Worm (Caenorhabditis elegans) whole organism, L1 larva: ENCODE data around the gene Y17G7B.23.
A peak's percentile ranks its signal among the peaks of the same experiment; 100 is the strongest.

Experiments used
- C34B4.2 ChIP-seq: sonication (generic microtip); optimal IDR thresholded peaks from 2 replicates; lab custom pipeline; 2017; ENCODE audit warnings: mild to moderate bottlenecking, missing genetic modification characterization, missing compliant biosample characterization
- F16B12.6 ChIP-seq: fragments of 150-350 bp; optimal IDR thresholded peaks from 2 replicates; lab custom pipeline; 2014; ENCODE audit warnings: missing biosample characterization, missing genetic modification characterization
- aha-1 ChIP-seq: fragments of 150-350 bp; optimal IDR thresholded peaks from 2 replicates; lab custom pipeline; 2014; ENCODE audit warnings: missing biosample characterization, missing genetic modification characterization
- alr-1 ChIP-seq: fragments of 200-800 bp; sonication (Bioruptor generic); optimal IDR thresholded peaks from 2 replicates; lab custom pipeline; 2018; ENCODE audit warnings: borderline replicate concordance, mild to moderate bottlenecking, missing genetic modification characterization, missing compliant biosample characterization
- blmp-1 ChIP-seq: fragments of 150-350 bp; optimal IDR thresholded peaks from 2 replicates; lab custom pipeline; 2014; ENCODE audit warnings: missing biosample characterization, missing genetic modification characterization
- ceh-90 ChIP-seq: sonication (generic microtip); optimal IDR thresholded peaks from 2 replicates; lab custom pipeline; 2016; ENCODE audit warnings: missing genetic modification characterization, missing compliant biosample characterization
- ces-1 ChIP-seq: fragments of 150-350 bp; optimal IDR thresholded peaks from 2 replicates; lab custom pipeline; 2014; ENCODE audit warnings: missing biosample characterization, missing genetic modification reagents, missing genetic modification characterization
- efl-3 ChIP-seq: fragments of 200-800 bp; sonication (Bioruptor generic); optimal IDR thresholded peaks from 2 replicates; lab custom pipeline; 2018; ENCODE audit warnings: mild to moderate bottlenecking, missing genetic modification characterization, missing compliant biosample characterization
- egl-13 ChIP-seq: sonication (generic microtip); optimal IDR thresholded peaks from 2 replicates; lab custom pipeline; 2016; ENCODE audit warnings: missing genotype, missing genetic modification reagents, missing genetic modification characterization, missing compliant biosample characterization
- elt-3 ChIP-seq, 6 experiments: fragments of 150-350 bp in 1 of 6; sonication (generic microtip); optimal IDR thresholded peaks; 2 replicates each; lab custom pipeline; 2017 to 2018; ENCODE audit warnings: missing biosample characterization in 6 of 6, missing genetic modification characterization in 6 of 6, inconsistent platforms in 1 of 6
- fkh-8 ChIP-seq: sonication (generic microtip); optimal IDR thresholded peaks from 2 replicates; lab custom pipeline; 2016; ENCODE audit warnings: mild to moderate bottlenecking, missing genetic modification characterization, missing compliant biosample characterization
- grh-1 ChIP-seq: fragments of 200-800 bp; sonication (Bioruptor generic); IDR thresholded peaks from 2 replicates; pipeline ENCODE4 v1.3.6; 2022; ENCODE audit warnings: missing genetic modification reagents, missing genetic modification characterization, missing compliant biosample characterization
- jun-1 ChIP-seq: fragments of 150-350 bp; optimal IDR thresholded peaks from 2 replicates; lab custom pipeline; 2014; ENCODE audit warnings: missing biosample characterization, missing genetic modification reagents, missing genetic modification characterization
- lin-13 ChIP-seq: fragments of 150-350 bp; optimal IDR thresholded peaks from 2 replicates; lab custom pipeline; 2014; ENCODE audit warnings: missing biosample characterization, missing genetic modification reagents, missing genetic modification characterization
- lin-15B ChIP-seq: fragments of 150-350 bp; sonication (generic microtip); optimal IDR thresholded peaks from 3 replicates; lab custom pipeline; 2014; ENCODE audit warnings: missing biosample characterization, missing genetic modification characterization
- lin-35 ChIP-seq, 2 experiments: fragments of 150-350 bp; optimal IDR thresholded peaks; 2 replicates each; lab custom pipeline; 2014; ENCODE audit warnings: missing biosample characterization in 2 of 2, missing genetic modification characterization in 2 of 2, missing genetic modification reagents in 2 of 2
- lin-39 ChIP-seq: fragments of 150-350 bp; optimal IDR thresholded peaks from 2 replicates; lab custom pipeline; 2014; ENCODE audit warnings: missing biosample characterization, missing genetic modification reagents, missing genetic modification characterization
- mab-9 ChIP-seq: fragments of 200-800 bp; sonication (Bioruptor generic); IDR thresholded peaks from 2 replicates; pipeline ENCODE4 v1.3.6; 2022; ENCODE audit warnings: missing genetic modification reagents, missing genetic modification characterization, missing compliant biosample characterization
- nhr-12 ChIP-seq: sonication (generic microtip); optimal IDR thresholded peaks from 2 replicates; lab custom pipeline; 2017; ENCODE audit warnings: missing biosample characterization, missing genetic modification characterization
- nhr-77 ChIP-seq: fragments of 150-350 bp; optimal IDR thresholded peaks from 2 replicates; lab custom pipeline; 2014; ENCODE audit warnings: missing biosample characterization, missing genetic modification characterization
- nhr-85 ChIP-seq: sonication (generic microtip); peaks from one replicate; lab custom pipeline; 2016; ENCODE audit warnings: missing genetic modification characterization, inconsistent platforms, missing compliant biosample characterization
- pax-3 ChIP-seq: fragments of 200-800 bp; sonication (Bioruptor generic); optimal IDR thresholded peaks from 2 replicates; lab custom pipeline; 2018; ENCODE audit warnings: mild to moderate bottlenecking, missing genetic modification characterization, moderate library complexity, missing compliant biosample characterization
- skn-1 ChIP-seq: fragments of 150-350 bp; optimal IDR thresholded peaks from 2 replicates; lab custom pipeline; 2014; ENCODE audit warnings: missing biosample characterization, missing genetic modification characterization
- snpc-4 ChIP-seq: fragments of 150-350 bp; optimal IDR thresholded peaks from 2 replicates; lab custom pipeline; 2014; ENCODE audit warnings: missing biosample characterization, missing genetic modification characterization
- snu-23 ChIP-seq: sonication (generic microtip); optimal IDR thresholded peaks from 2 replicates; lab custom pipeline; 2016; ENCODE audit warnings: missing genetic modification characterization, missing compliant biosample characterization
- sptf-1 ChIP-seq: fragments of 150-350 bp; optimal IDR thresholded peaks from 2 replicates; lab custom pipeline; 2014; ENCODE audit warnings: missing biosample characterization, missing genetic modification characterization
- sup-37 ChIP-seq: fragments of 200-800 bp; sonication (Bioruptor generic); optimal IDR thresholded peaks from 2 replicates; lab custom pipeline; 2018; ENCODE audit warnings: mild to moderate bottlenecking, missing genetic modification characterization, missing compliant biosample characterization
- swsn-7 ChIP-seq: sonication (generic microtip); optimal IDR thresholded peaks from 2 replicates; lab custom pipeline; 2016; ENCODE audit warnings: missing genetic modification characterization, missing compliant biosample characterization
- tbx-2 ChIP-seq: sonication (generic microtip); optimal IDR thresholded peaks from 2 replicates; lab custom pipeline; 2016; ENCODE audit warnings: missing genetic modification characterization, missing compliant biosample characterization
- tlp-1 ChIP-seq: fragments of 150-350 bp; optimal IDR thresholded peaks from 2 replicates; lab custom pipeline; 2014; ENCODE audit warnings: missing biosample characterization, missing genetic modification characterization
- unc-30 ChIP-seq: sonication (generic microtip); optimal IDR thresholded peaks from 2 replicates; lab custom pipeline; 2017; ENCODE audit warnings: missing biosample characterization, missing genetic modification characterization
- unc-98 ChIP-seq: fragments of 200-800 bp; sonication (Bioruptor generic); IDR thresholded peaks from 2 replicates; pipeline ENCODE4 v1.3.6; 2022; ENCODE audit warnings: missing genetic modification characterization, missing compliant biosample characterization
- vab-15 ChIP-seq: sonication (generic microtip); optimal IDR thresholded peaks from 2 replicates; lab custom pipeline; 2017; ENCODE audit warnings: missing genotype, mild to moderate bottlenecking, missing genetic modification characterization, missing compliant biosample characterization
- zip-4 ChIP-seq: fragments of 200-800 bp; sonication (Bioruptor generic); optimal IDR thresholded peaks from 2 replicates; lab custom pipeline; 2018; ENCODE audit warnings: mild to moderate bottlenecking, missing genetic modification characterization, moderate library complexity, missing compliant biosample characterization
- ztf-11 ChIP-seq, 2 experiments: sonication (generic microtip); optimal IDR thresholded peaks; 2 replicates each; lab custom pipeline; 2016 to 2017; ENCODE audit warnings: missing genetic modification characterization in 2 of 2, missing biosample characterization in 1 of 2, missing compliant biosample characterization in 1 of 2

Y17G7B.23 gene

DNA sequence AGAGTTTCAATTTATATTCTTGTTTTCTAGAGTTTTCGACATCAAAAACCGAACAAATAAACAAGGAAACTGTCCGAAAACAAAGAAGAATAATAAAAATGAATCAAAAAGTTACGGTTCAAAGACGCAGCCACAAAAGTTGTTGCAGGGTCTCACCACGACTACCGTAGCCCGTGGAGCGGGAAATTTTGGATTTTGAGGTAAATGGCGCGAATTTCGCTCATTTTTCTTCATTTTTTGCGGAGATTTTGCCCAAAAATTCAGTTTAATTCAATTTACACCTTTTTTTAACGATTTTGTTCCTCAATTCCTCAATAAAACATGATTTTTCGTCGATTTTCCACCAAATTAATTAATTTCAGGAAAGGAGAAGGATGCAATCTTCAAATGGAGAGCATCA, 30.7 kb upstream of the Y17G7B.23 start, which contains the start of gene mex-1:
Gene mex-1, plus strand, starts transcription at position 363 of the 400 bp plus-strand sequence.
- no peak for TF ChIP-seq tlp-1 (tag; lab: Kevin White, UChicago)
- TF ChIP-seq sptf-1 (tag; lab: Kevin White, UChicago), result no peak
- no peak for TF ChIP-seq skn-1 (tag; lab: Kevin White, UChicago)
- no peak for TF ChIP-seq mab-9 (GFP tag; lab: Robert Waterston, UW)
- no peak for TF ChIP-seq swsn-7 (tag; lab: Kevin White, UChicago)
- no peak for TF ChIP-seq nhr-85 (tag; lab: Kevin White, UChicago)
- no peak for TF ChIP-seq pax-3
- no peak for TF ChIP-seq egl-13
- TF ChIP-seq sup-37 (GFP tag; lab: Kevin White, UChicago), result no peak
- no peak for TF ChIP-seq C34B4.2 (tag; lab: Kevin White, UChicago)
- TF ChIP-seq snu-23 (GFP tag; lab: Kevin White, UChicago), result no peak
- no peak for TF ChIP-seq nhr-12 (tag; lab: Kevin White, UChicago)
- TF ChIP-seq fkh-8 (tag; lab: Kevin White, UChicago), result no peak

DNA sequence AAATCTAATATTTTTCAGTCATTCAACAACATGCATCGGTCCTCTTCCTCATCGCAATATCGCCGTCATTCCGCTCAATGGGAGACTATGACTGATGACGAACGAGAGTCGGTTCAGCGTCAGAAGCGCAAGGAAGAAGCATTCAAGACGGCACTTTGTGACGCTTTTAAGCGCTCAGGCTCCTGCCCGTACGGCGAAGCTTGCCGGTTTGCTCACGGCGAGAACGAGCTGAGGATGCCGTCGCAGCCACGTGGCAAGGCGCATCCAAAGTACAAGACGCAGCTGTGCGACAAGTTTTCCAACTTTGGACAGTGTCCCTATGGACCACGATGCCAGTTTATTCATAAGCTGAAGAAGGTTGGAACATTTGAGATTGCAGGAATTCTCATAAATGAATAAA, 30.0 kb upstream of the Y17G7B.23 start:
- TF ChIP-seq jun-1 (tag; lab: Kevin White, UChicago) (no peak), lin-39 (no peak), snpc-4 (tag; lab: Kevin White, UChicago) (no peak), alr-1 (tag; lab: Kevin White, UChicago) (no peak), grh-1 (GFP tag; lab: Robert Waterston, UW) (no peak), zip-4 (GFP tag; lab: Kevin White, UChicago) (no peak), unc-98 (GFP tag; lab: Robert Waterston, UW) (no peak), F16B12.6 (tag; lab: Kevin White, UChicago) (no peak)

ce11 chrII:11971009-11971636, 27.9 kb upstream of the Y17G7B.23 start:
- TF ChIP-seq nhr-12 (tag; lab: Kevin White, UChicago), result no peak
- TF ChIP-seq tlp-1 (tag; lab: Kevin White, UChicago), result no peak
- no peak for TF ChIP-seq nhr-77
- no peak for TF ChIP-seq ces-1 (GFP tag; lab: Kevin White, UChicago)

ce11 chrII:11972266-11972665, 26.7 kb upstream of the Y17G7B.23 start:
- TF ChIP-seq vab-15 (tag; lab: Kevin White, UChicago) (no peak), snu-23 (GFP tag; lab: Kevin White, UChicago) (no peak), F16B12.6 (tag; lab: Kevin White, UChicago) (no peak), efl-3 (GFP tag; lab: Kevin White, UChicago) (no peak), tbx-2 (tag; lab: Kevin White, UChicago) (no peak), aha-1 (no peak), unc-30 (tag; lab: Kevin White, UChicago) (no peak), unc-98 (GFP tag; lab: Robert Waterston, UW) (no peak), lin-35 (GFP tag; optimal IDR thresholded peaks at IDR 0.05; lab: Kevin White, UChicago) (no peak), ceh-90 (tag; lab: Kevin White, UChicago) (no peak), blmp-1 (tag; lab: Kevin White, UChicago) (no peak), mab-9 (GFP tag; lab: Robert Waterston, UW) (no peak), sup-37 (GFP tag; lab: Kevin White, UChicago) (no peak), ztf-11 (tag; optimal IDR thresholded peaks at IDR 0.05; lab: Kevin White, UChicago) (no peak), lin-15B (tag; lab: Kevin White, UChicago) (no peak)

ce11 chrII:11973632-11974031, 25.4 kb upstream of the Y17G7B.23 start, which contains the start of gene acbp-6:
Gene acbp-6, minus strand, starts transcription at chrII:11973732.
- TF ChIP-seq elt-3 (tag; optimal IDR thresholded peaks at IDR 0.05; lab: Kevin White, UChicago), result no peak
- peak; percentile 19 for TF ChIP-seq lin-13
